Worm (Caenorhabditis elegans) whole organism, L3 larva: Measurements from ENCODE around the gene H05C05.2.
A peak's percentile ranks its signal among the peaks of the same experiment; 100 is the strongest.

Source experiments
- ama-1 ChIP-seq: fragments of 150-350 bp; optimal IDR thresholded peaks from 2 replicates; lab custom pipeline; 2018
- ceh-9 ChIP-seq: sonication (generic microtip); optimal IDR thresholded peaks from 2 replicates; lab custom pipeline; 2018; ENCODE audit warnings: missing biosample characterization, missing genetic modification characterization
- daf-12 ChIP-seq: fragments of 150-350 bp; optimal IDR thresholded peaks from 2 replicates; lab custom pipeline; 2014; ENCODE audit warnings: missing biosample characterization, missing genetic modification reagents, missing genetic modification characterization
- egl-5 ChIP-seq: fragments of 150-350 bp; optimal IDR thresholded peaks from 2 replicates; lab custom pipeline; 2017; ENCODE audit warnings: missing biosample characterization, missing genetic modification reagents, missing genetic modification characterization, inconsistent platforms
- elt-2 ChIP-seq: sonication (generic microtip); optimal IDR thresholded peaks from 2 replicates; lab custom pipeline; 2016; ENCODE audit warnings: missing genetic modification reagents, mild to moderate bottlenecking, missing genetic modification characterization, missing compliant biosample characterization
- eor-1 ChIP-seq, 2 experiments: fragments of 150-350 bp; optimal IDR thresholded peaks; 2 replicates each; lab custom pipeline; 2014 to 2018; ENCODE audit warnings: missing biosample characterization in 2 of 2, missing genetic modification characterization in 2 of 2
- fkh-10 ChIP-seq: sonication (generic microtip); optimal IDR thresholded peaks from 2 replicates; lab custom pipeline; 2017; ENCODE audit warnings: missing biosample characterization, missing genetic modification reagents, missing genetic modification characterization
- fkh-2 ChIP-seq: fragments of 150-350 bp; optimal IDR thresholded peaks from 2 replicates; lab custom pipeline; 2014; ENCODE audit warnings: missing biosample characterization, missing genetic modification reagents, missing genetic modification characterization
- fos-1 ChIP-seq: fragments of 150-350 bp; optimal IDR thresholded peaks from 2 replicates; lab custom pipeline; 2014; ENCODE audit warnings: missing biosample characterization, missing genetic modification characterization
- jun-1 ChIP-seq: fragments of 150-350 bp; optimal IDR thresholded peaks from 2 replicates; lab custom pipeline; 2014; ENCODE audit warnings: missing biosample characterization, missing genetic modification reagents, missing genetic modification characterization
- lin-15B ChIP-seq: fragments of 150-350 bp; optimal IDR thresholded peaks from 2 replicates; lab custom pipeline; 2014; ENCODE audit warnings: missing biosample characterization, missing genetic modification characterization
- lin-39 ChIP-seq: fragments of 150-350 bp; optimal IDR thresholded peaks from 2 replicates; lab custom pipeline; 2018; ENCODE audit warnings: missing biosample characterization, missing genetic modification reagents, missing genetic modification characterization
- lsy-12 ChIP-seq: sonication (generic microtip); optimal IDR thresholded peaks from 2 replicates; lab custom pipeline; 2016; ENCODE audit warnings: mild to moderate bottlenecking, missing genetic modification characterization, missing compliant biosample characterization
- nfya-1 ChIP-seq: sonication (generic microtip); optimal IDR thresholded peaks from 2 replicates; lab custom pipeline; 2017; ENCODE audit warnings: missing genetic modification characterization, mild to moderate bottlenecking, missing compliant biosample characterization, antibody characterized with exemption, moderate library complexity; ENCODE audit not compliant: insufficient read depth
- nhr-12 ChIP-seq: fragments of 150-350 bp; optimal IDR thresholded peaks from 2 replicates; lab custom pipeline; 2014; ENCODE audit warnings: missing biosample characterization, missing genetic modification characterization
- nhr-237 ChIP-seq: fragments of 150-350 bp; optimal IDR thresholded peaks from 2 replicates; lab custom pipeline; 2014; ENCODE audit warnings: missing biosample characterization, missing genetic modification characterization
- nhr-25 ChIP-seq: sonication (generic microtip); optimal IDR thresholded peaks from 2 replicates; lab custom pipeline; 2017; ENCODE audit warnings: missing biosample characterization, missing genetic modification characterization
- nhr-43 ChIP-seq: sonication (generic microtip); optimal IDR thresholded peaks from 2 replicates; lab custom pipeline; 2016; ENCODE audit warnings: mild to moderate bottlenecking, missing genetic modification characterization, missing compliant biosample characterization; ENCODE audit not compliant: poor library complexity, severe bottlenecking
- sea-2 ChIP-seq: fragments of 150-350 bp; sonication (generic microtip); optimal IDR thresholded peaks from 4 replicates; lab custom pipeline; 2014; ENCODE audit warnings: missing biosample characterization, missing genetic modification reagents, missing genetic modification characterization
- skn-1 ChIP-seq: fragments of 150-350 bp; optimal IDR thresholded peaks from 2 replicates; lab custom pipeline; 2014; ENCODE audit warnings: missing biosample characterization, missing genetic modification characterization
- unc-62 ChIP-seq: fragments of 150-350 bp; sonication (generic microtip); optimal IDR thresholded peaks from 4 replicates; lab custom pipeline; 2014; ENCODE audit warnings: missing biosample characterization, missing genetic modification reagents, missing genetic modification characterization
- ztf-4 ChIP-seq: fragments of 150-350 bp; optimal IDR thresholded peaks from 2 replicates; lab custom pipeline; 2014; ENCODE audit warnings: missing biosample characterization, missing genetic modification characterization

Gene H05C05.2

ce11 chrIII:2918655-2919054, 46.8 kb downstream of the H05C05.2 start:
- TF ChIP-seq lin-39 (tag; lab: Kevin White, UChicago) (no peak), nhr-12 (no peak), lin-15B (tag; lab: Kevin White, UChicago) (no peak), eor-1 (tag; optimal IDR thresholded peaks at IDR 0.05; lab: Kevin White, UChicago) (no peak), jun-1 (tag; lab: Kevin White, UChicago) (no peak), fos-1 (tag; lab: Kevin White, UChicago) (no peak), sea-2 (GFP tag; lab: Kevin White, UChicago) (no peak), daf-12 (tag; lab: Kevin White, UChicago) (no peak), ama-1 (no peak), nhr-43 (no peak), skn-1 (tag; lab: Kevin White, UChicago) (no peak), fkh-2 (tag; lab: Kevin White, UChicago) (no peak)
- TF ChIP-seq, all 47 proteins: peak for 0

- TF ChIP-seq fkh-10 (peak; percentile 72), nfya-1 (peak; percentile 29), ztf-4 (tag; lab: Kevin White, UChicago) (no peak)
Observed at ce11 chrIII:2914029-2914428, 51.4 kb downstream of the H05C05.2 start.

- no peak for TF ChIP-seq egl-5 (tag; lab: Kevin White, UChicago)
- no peak for TF ChIP-seq sea-2 (GFP tag; lab: Kevin White, UChicago)
- no peak for TF ChIP-seq elt-2
- TF ChIP-seq lsy-12 (tag; lab: Kevin White, UChicago), result no peak
- TF ChIP-seq skn-1 (tag; lab: Kevin White, UChicago), result no peak
- TF ChIP-seq fos-1 (tag; lab: Kevin White, UChicago), result no peak
- no peak for TF ChIP-seq ama-1
- TF ChIP-seq nhr-237 (tag; lab: Kevin White, UChicago), result no peak
- no peak for TF ChIP-seq nhr-25
- no peak for TF ChIP-seq ceh-9 (tag; lab: Kevin White, UChicago)
- TF ChIP-seq unc-62 (GFP tag; lab: Kevin White, UChicago), result no peak
Observed at ce11 chrIII:2912916-2913315, 52.5 kb downstream of the H05C05.2 start.
